Fruit fly (Drosophila melanogaster): ENCODE results near the gene CG6843.

DNA sequence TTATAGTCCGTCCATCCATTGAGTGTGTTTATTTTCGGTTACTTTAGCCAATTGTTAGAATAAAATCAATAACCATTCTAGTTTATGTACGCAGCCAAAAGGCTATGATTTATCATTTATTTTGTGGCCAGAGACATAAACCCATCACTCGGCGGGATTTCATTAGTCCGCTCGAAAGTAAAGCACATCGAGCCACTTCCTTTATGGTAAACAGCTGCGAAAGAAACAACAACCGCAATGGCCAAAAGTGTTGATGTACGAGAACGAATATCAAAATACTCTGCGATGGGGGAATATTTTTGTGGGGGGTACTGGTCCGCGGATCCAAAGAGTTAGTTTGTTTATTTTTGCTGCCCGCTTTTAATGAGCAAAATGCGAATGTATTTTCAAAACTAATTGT, 19.8 kb upstream of the CG6843 start:
- TF ChIP-seq Gug (GFP tag; IDR thresholded peaks at IDR 0.05) (no peak), Sox102F (GFP tag; optimal IDR thresholded peaks at IDR 0.05) (no peak), Blimp-1 (GFP tag; optimal IDR thresholded peaks at IDR 0.05) (no peak), Eip78C (GFP tag) (no peak), dac (GFP tag; optimal IDR thresholded peaks at IDR 0.05) (no peak), pdm3 (GFP tag; optimal IDR thresholded peaks at IDR 0.05) (no peak), Hr39 (GFP tag; optimal IDR thresholded peaks at IDR 0.05) (no peak), CG4318 (GFP tag; optimal IDR thresholded peaks at IDR 0.05) (no peak), CG31627 (GFP tag; optimal IDR thresholded peaks at IDR 0.05) (no peak), CG16779 (tag; optimal IDR thresholded peaks at IDR 0.05) (no peak)

Measured in whole organism, prepupa.